Worm (Caenorhabditis elegans) whole organism, midembryonic: Measurements from ENCODE around the gene rabr-4.

ENCODE experiments used
- cog-1 ChIP-seq: sonication (generic microtip); optimal IDR thresholded peaks from 2 replicates; lab custom pipeline; 2016; ENCODE audit warnings: missing genetic modification characterization, missing compliant biosample characterization
- flt-1 ChIP-seq: fragments of 200-800 bp; sonication (Bioruptor generic); IDR thresholded peaks from 2 replicates; pipeline ENCODE4 v1.3.6; 2022; ENCODE audit warnings: missing genetic modification characterization, missing compliant biosample characterization
- klf-2 ChIP-seq: fragments of 200-800 bp; sonication (Bioruptor generic); conservative IDR thresholded peaks from 2 replicates; pipeline ENCODE4 v1.3.6; 2022; ENCODE audit warnings: missing genetic modification reagents, missing genetic modification characterization, missing compliant biosample characterization
- ref-1 ChIP-seq: fragments of 200-800 bp; sonication (Bioruptor generic); conservative IDR thresholded peaks from 2 replicates; pipeline ENCODE4 v1.3.6; 2022; ENCODE audit warnings: missing genetic modification reagents, missing genetic modification characterization, missing compliant biosample characterization
- tab-1 ChIP-seq: fragments of 200-800 bp; sonication (Bioruptor generic); IDR thresholded peaks from 2 replicates; pipeline ENCODE4 v1.3.6; 2022; ENCODE audit warnings: missing genetic modification characterization, missing compliant biosample characterization
- ztf-23 ChIP-seq: fragments of 200-800 bp; sonication (Bioruptor generic); IDR thresholded peaks from 2 replicates; pipeline ENCODE4 v1.3.6; 2022; ENCODE audit warnings: missing genetic modification reagents, missing genetic modification characterization, missing compliant biosample characterization
- ztf-29 ChIP-seq: fragments of 200-800 bp; sonication (Bioruptor generic); IDR thresholded peaks from 2 replicates; pipeline ENCODE4 v1.3.6; 2022; ENCODE audit warnings: missing genetic modification reagents, missing genetic modification characterization, missing compliant biosample characterization

DNA sequence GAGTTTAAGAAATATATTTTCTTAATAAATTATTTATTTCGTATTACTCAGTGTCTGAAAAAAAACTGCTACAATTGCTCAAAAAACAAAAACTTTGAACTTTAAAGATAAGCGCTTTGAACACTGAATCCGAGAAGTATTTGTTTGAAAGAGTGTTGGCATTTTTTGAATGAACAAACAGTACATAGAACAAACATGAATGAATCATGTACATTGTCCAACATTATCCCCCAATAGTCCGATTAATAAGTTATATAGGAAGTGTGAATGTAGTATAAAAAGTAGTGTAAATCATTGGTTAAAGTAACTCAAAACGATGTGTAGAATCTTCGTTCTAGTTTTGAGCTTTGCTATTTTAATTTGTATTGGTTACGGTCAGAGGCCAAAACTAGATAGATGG, 7.0 kb downstream of the rabr-4 start, which contains the start of gene F11A5.17:
- TF ChIP-seq tab-1 = no peak
- TF ChIP-seq ztf-29 (GFP tag; lab: Robert Waterston, UW) = no peak
- TF ChIP-seq cog-1 (tag; lab: Kevin White, UChicago) = no peak
- TF ChIP-seq flt-1 (GFP tag; lab: Robert Waterston, UW) = no peak
- no peak for TF ChIP-seq ref-1
- TF ChIP-seq ztf-23 (GFP tag; lab: Robert Waterston, UW) = no peak
- no peak for TF ChIP-seq klf-2 (GFP tag; lab: Robert Waterston, UW)
